Worm (Caenorhabditis elegans): Measurements from ENCODE around the gene odc-1.

The odc-1 gene

DNA sequence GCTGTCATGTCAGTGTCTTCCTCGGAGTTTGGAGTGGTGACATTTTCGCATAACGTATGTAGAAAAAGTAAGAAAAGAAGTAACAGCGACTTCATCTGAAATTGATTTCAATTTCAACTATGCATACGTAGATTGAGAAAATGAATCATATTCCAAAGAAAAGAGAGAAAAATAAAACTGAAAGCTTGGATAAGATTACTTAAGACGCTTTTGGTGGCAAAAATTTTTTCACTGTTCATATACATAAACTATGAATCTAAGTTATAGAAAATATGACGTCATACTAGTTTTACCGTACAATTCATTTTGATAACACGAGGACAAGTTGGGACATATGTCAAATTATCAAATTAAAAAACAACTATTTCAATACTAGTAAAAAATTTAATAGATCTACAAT is 34.2 kb upstream of the odc-1 start, which contains the start of gene lipl-6:
TSS of gene lipl-6 (minus strand) at position 101 of the 400 bp plus-strand sequence.
- TF ChIP-seq spr-3 (GFP tag; optimal IDR thresholded peaks at IDR 0.05) = no peak
- TF ChIP-seq set-16 (GFP tag; IDR thresholded peaks at IDR 0.05) = no peak
- TF ChIP-seq lin-15B (tag; optimal IDR thresholded peaks at IDR 0.05) = no peak
- no peak for TF ChIP-seq T20F7.1 (GFP tag; optimal IDR thresholded peaks at IDR 0.05)
- TF ChIP-seq spr-1 (tag; optimal IDR thresholded peaks at IDR 0.05) = no peak
- no peak for TF ChIP-seq nhr-11 (tag; optimal IDR thresholded peaks at IDR 0.05)

DNA sequence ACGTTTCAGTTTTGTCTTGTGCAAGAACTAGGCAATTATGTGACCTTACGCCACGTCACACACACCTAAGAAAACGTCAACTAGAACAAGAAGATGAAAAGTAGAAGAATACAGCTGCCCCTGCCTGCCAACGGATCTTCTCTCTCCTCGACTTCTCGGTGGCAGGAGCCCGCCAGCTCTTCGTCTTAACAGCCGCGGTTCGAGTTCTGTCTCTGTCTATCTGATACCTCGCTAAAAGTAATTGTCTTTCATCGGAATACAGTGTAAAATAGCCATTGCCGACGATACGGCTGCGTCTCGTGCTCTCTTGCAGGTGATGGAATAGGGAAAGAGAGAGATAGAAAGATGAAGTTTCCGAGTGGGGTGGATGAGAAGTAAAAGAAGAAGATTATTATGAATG is 30.3 kb upstream of the odc-1 start:
- TF ChIP-seq aly-2 (tag; optimal IDR thresholded peaks at IDR 0.05) = no peak
- peak in 1 of 2 experiments; percentile 12 for TF ChIP-seq daf-16 (GFP tag; optimal IDR thresholded peaks at IDR 0.05)
- no peak for TF ChIP-seq daf-16 (tag; optimal IDR thresholded peaks at IDR 0.05)
- TF ChIP-seq hlh-11 (tag; optimal IDR thresholded peaks at IDR 0.05) = peak; percentile 45
- TF ChIP-seq nhr-11 (tag; optimal IDR thresholded peaks at IDR 0.05) = peak; percentile 13
- TF ChIP-seq spr-3 (GFP tag; optimal IDR thresholded peaks at IDR 0.05) = no peak
- no peak for TF ChIP-seq aha-1 (tag)

ce11 chrV:6928938-6929337 is 28.9 kb upstream of the odc-1 start, which contains the start of gene unc-68:
unc-68 (minus strand) TSS chrV:6929038.
- no peak for TF ChIP-seq fos-1 (tag; optimal IDR thresholded peaks at IDR 0.05)
- peak; percentile 52 for TF ChIP-seq aha-1 (tag)

DNA sequence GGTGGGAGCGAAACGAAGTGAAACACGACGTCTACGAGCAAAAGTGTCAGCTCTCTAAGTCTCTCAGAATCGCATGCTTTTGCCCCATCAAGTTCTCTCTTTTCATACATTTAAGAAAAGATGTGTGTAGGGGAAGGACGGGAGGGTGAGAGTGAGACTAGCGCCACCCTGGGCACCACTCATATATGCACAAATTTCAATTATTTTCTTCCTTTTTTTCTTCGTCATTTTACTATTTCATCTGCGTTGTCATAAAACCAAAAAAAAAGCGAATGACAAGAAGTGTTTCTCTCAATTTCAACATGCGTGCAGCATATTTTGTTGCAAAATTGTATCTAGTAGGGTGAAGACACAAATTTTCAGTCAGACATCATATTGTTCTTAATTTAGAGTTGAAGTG is 26.6 kb upstream of the odc-1 start:
- TF ChIP-seq aha-1 (tag) = peak; percentile 53
- no peak for TF ChIP-seq ceh-82 (tag; optimal IDR thresholded peaks at IDR 0.05)
- peak in 1 of 2 experiments; percentile 79 for TF ChIP-seq unc-62 (GFP tag; optimal IDR thresholded peaks at IDR 0.05 in 1 of 2)
- TF ChIP-seq unc-62 (tag; optimal IDR thresholded peaks at IDR 0.05) = no peak

ce11 chrV:6919251-6919650 is 19.2 kb upstream of the odc-1 start:
- peak in 1 of 2 experiments; percentile 92 for TF ChIP-seq unc-62 (GFP tag; optimal IDR thresholded peaks at IDR 0.05 in 1 of 2)
- no peak for TF ChIP-seq unc-62 (tag; optimal IDR thresholded peaks at IDR 0.05)
- no peak for TF ChIP-seq lin-15B (tag; optimal IDR thresholded peaks at IDR 0.05)

DNA sequence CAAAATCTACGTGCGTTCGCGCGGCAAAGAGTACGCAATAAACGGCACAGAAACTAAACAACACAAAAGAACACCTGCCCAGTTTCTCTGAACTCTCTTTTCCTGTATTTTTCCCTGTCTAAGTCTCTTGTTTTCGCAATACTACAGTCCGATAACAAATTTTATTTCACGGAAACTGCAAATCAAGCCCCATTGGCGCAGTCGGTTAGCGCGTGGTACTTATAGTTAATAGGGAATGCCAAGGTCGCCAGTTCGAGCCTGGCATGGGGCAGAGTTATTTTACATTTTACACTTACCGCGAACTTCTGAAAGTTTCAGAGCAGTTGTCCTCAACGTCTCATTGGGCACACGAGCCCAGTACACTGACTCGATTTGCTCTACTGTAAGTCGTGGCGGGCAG is 17.3 kb upstream of the odc-1 start:
- TF ChIP-seq unc-62 (GFP tag; optimal IDR thresholded peaks at IDR 0.05 in 1 of 2) (peak in 1 of 2 experiments; percentile 38), unc-62 (tag; optimal IDR thresholded peaks at IDR 0.05) (no peak), vab-7 (GFP tag; IDR thresholded peaks at IDR 0.05) (0 out of 2 replicates have a peak, but pooled peaks have one; percentile 17), spr-1 (tag; optimal IDR thresholded peaks at IDR 0.05) (no peak), dmd-8 (GFP tag; IDR thresholded peaks at IDR 0.05) (no peak), snpc-1.2 (GFP tag; IDR thresholded peaks at IDR 0.05) (no peak), F37D6.2 (tag; optimal IDR thresholded peaks at IDR 0.05) (no peak), dpl-1 (GFP tag; optimal IDR thresholded peaks at IDR 0.05) (no peak), php-3 (GFP tag; IDR thresholded peaks at IDR 0.05) (no peak), dmd-6 (GFP tag; IDR thresholded peaks at IDR 0.05) (0 out of 2 replicates have a peak, but pooled peaks have one; percentile 14), Y105C5A.15 (GFP tag; IDR thresholded peaks at IDR 0.05) (no peak), rbr-2 (tag; optimal IDR thresholded peaks at IDR 0.05) (no peak), ctbp-1 (GFP tag; IDR thresholded peaks at IDR 0.05) (no peak), T26A8.4 (GFP tag; IDR thresholded peaks at IDR 0.05) (no peak), Y75B8A.6 (GFP tag; IDR thresholded peaks at IDR 0.05) (no peak), ceh-20 (GFP tag; IDR thresholded peaks at IDR 0.05) (no peak), zip-2 (tag; optimal IDR thresholded peaks at IDR 0.05) (no peak), nhr-42 (GFP tag; IDR thresholded peaks at IDR 0.05) (no peak), lin-38 (GFP tag; IDR thresholded peaks at IDR 0.05) (no peak), F49E8.2 (tag; optimal IDR thresholded peaks at IDR 0.05; ENCODE audit: borderline replicate concordance) (no peak), F26F4.8 (GFP tag; conservative IDR thresholded peaks at IDR 0.05) (0 out of 2 replicates have a peak, but pooled peaks have one; percentile 14), aly-2 (tag; optimal IDR thresholded peaks at IDR 0.05) (no peak), nhr-6 (tag; optimal IDR thresholded peaks at IDR 0.05) (no peak), nhr-41 (GFP tag; IDR thresholded peaks at IDR 0.05) (no peak), D1046.2 (GFP tag; IDR thresholded peaks at IDR 0.05) (no peak), nhr-11 (tag; optimal IDR thresholded peaks at IDR 0.05) (no peak), unc-130 (GFP tag; optimal IDR thresholded peaks at IDR 0.05) (no peak), ceh-62 (tag; optimal IDR thresholded peaks at IDR 0.05) (no peak), lin-15B (tag; optimal IDR thresholded peaks at IDR 0.05) (no peak)
